Worm (Caenorhabditis elegans): Measurements from ENCODE around the gene clec-121.

- TF ChIP-seq W03F9.2 (tag; optimal IDR thresholded peaks at IDR 0.05) (no peak), him-1 (tag; optimal IDR thresholded peaks at IDR 0.05) (no peak)
These were observed 40.5 kb upstream of the clec-121 start for ce11 chrII:3061605-3062004.

Data from whole organism, L4/young adult.